Fruit fly (Drosophila melanogaster) whole organism, embryonic: ENCODE data around the gene bun.

Experiments
- ATbp ChIP-seq: fragments of 200-800 bp; sonication (Bioruptor generic); optimal IDR thresholded peaks from 2 replicates; lab custom pipeline; 2017; ENCODE audit warnings: missing biosample characterization, mild to moderate bottlenecking, missing genetic modification characterization, missing genetic modification reagents
- CG12071 ChIP-seq: fragments of 200-800 bp; sonication (Bioruptor generic); optimal IDR thresholded peaks from 3 replicates; lab custom pipeline; 2018; ENCODE audit warnings: missing biosample characterization, mild to moderate bottlenecking, missing genetic modification characterization
- CG12299 ChIP-seq: fragments of 200-800 bp; sonication (Bioruptor generic); optimal IDR thresholded peaks from 2 replicates; lab custom pipeline; 2018; ENCODE audit warnings: missing biosample characterization, mild to moderate bottlenecking, missing genetic modification characterization
- CG13775 ChIP-seq: fragments of 200-800 bp; sonication (Bioruptor generic); optimal IDR thresholded peaks from 3 replicates; lab custom pipeline; 2017; ENCODE audit warnings: missing biosample characterization, mild to moderate bottlenecking, missing genetic modification characterization
- CG15601 ChIP-seq: fragments of 200-800 bp; sonication (Bioruptor generic); optimal IDR thresholded peaks from 3 replicates; lab custom pipeline; 2019; ENCODE audit warnings: missing biosample characterization, mild to moderate bottlenecking, missing genetic modification characterization, moderate library complexity
- CG15696 ChIP-seq: fragments of 200-800 bp; sonication (Bioruptor generic); optimal IDR thresholded peaks from 2 replicates; lab custom pipeline; 2019; ENCODE audit warnings: missing biosample characterization, mild to moderate bottlenecking, missing genetic modification characterization, moderate library complexity
- CG17359 ChIP-seq: fragments of 200-800 bp; sonication (Bioruptor generic); optimal IDR thresholded peaks from 3 replicates; lab custom pipeline; 2018; ENCODE audit warnings: missing biosample characterization, mild to moderate bottlenecking, missing genetic modification characterization, moderate library complexity
- CG17568 ChIP-seq: fragments of 200-800 bp; sonication (Bioruptor generic); optimal IDR thresholded peaks from 2 replicates; lab custom pipeline; 2018; ENCODE audit warnings: missing biosample characterization, mild to moderate bottlenecking, missing genetic modification characterization, moderate library complexity
- CG1832 ChIP-seq: fragments of 200-800 bp; sonication (Bioruptor generic); optimal IDR thresholded peaks from 2 replicates; lab custom pipeline; 2017; ENCODE audit warnings: missing biosample characterization, mild to moderate bottlenecking, missing genetic modification characterization, inconsistent platforms
- CG18476 ChIP-seq: fragments of 200-800 bp; sonication (Bioruptor generic); optimal IDR thresholded peaks from 2 replicates; lab custom pipeline; 2016; ENCODE audit warnings: missing biosample characterization, mild to moderate bottlenecking, missing genetic modification characterization
- CG42726 ChIP-seq: fragments of 200-800 bp; sonication (Bioruptor generic); IDR thresholded peaks from 2 replicates; pipeline ENCODE4 v1.3.6; 2022; ENCODE audit warnings: missing biosample characterization, missing genetic modification characterization; ENCODE audit not compliant: partially characterized antibody
- CG5245 ChIP-seq: fragments of 200-800 bp; sonication (Bioruptor generic); optimal IDR thresholded peaks from 3 replicates; lab custom pipeline; 2016; ENCODE audit warnings: missing biosample characterization, missing genetic modification characterization
- CG7271 ChIP-seq: fragments of 200-800 bp; sonication (Bioruptor generic); optimal IDR thresholded peaks from 2 replicates; lab custom pipeline; 2018; ENCODE audit warnings: missing biosample characterization, mild to moderate bottlenecking, missing genetic modification characterization, moderate library complexity
- CG9215 ChIP-seq: fragments of 200-800 bp; sonication (Bioruptor generic); IDR thresholded peaks from 2 replicates; pipeline ENCODE4 v1.3.6; 2022; ENCODE audit warnings: missing biosample characterization, missing genetic modification characterization
- CG9609 ChIP-seq: fragments of 200-800 bp; sonication (Bioruptor generic); optimal IDR thresholded peaks from 3 replicates; lab custom pipeline; 2016; ENCODE audit warnings: missing biosample characterization, missing genetic modification characterization
- D ChIP-seq, 2 experiments: fragments of 200-800 bp in 1 of 2; fragments of >200 bp in 1 of 2; sonication (Bioruptor generic) in 1 of 2; optimal IDR thresholded peaks; 2 replicates in 1 of 2; 3 replicates in 1 of 2; lab custom pipeline; 2017; ENCODE audit warnings: mild to moderate bottlenecking in 1 of 2, missing biosample characterization in 1 of 2, missing genetic modification characterization in 1 of 2, missing genetic modification reagents in 1 of 2
- Dad ChIP-seq: fragments of 200-800 bp; sonication (Bioruptor generic); optimal IDR thresholded peaks from 3 replicates; lab custom pipeline; 2016; ENCODE audit warnings: missing biosample characterization, missing genetic modification characterization
- Drgx ChIP-seq: fragments of 200-800 bp; sonication (Bioruptor generic); IDR thresholded peaks from 2 replicates; pipeline ENCODE4 v1.3.6; 2022; ENCODE audit warnings: missing biosample characterization, missing genetic modification characterization
- E2f2 ChIP-seq: fragments of 200-800 bp; sonication (Bioruptor generic); IDR thresholded peaks from 2 replicates; pipeline ENCODE4 v1.3.6; 2022; ENCODE audit warnings: missing biosample characterization, missing genetic modification characterization
- Hand ChIP-seq: fragments of 200-800 bp; sonication (Bioruptor generic); optimal IDR thresholded peaks from 2 replicates; lab custom pipeline; 2017; ENCODE audit warnings: mild to moderate bottlenecking, missing biosample characterization, missing genetic modification reagents, missing genetic modification characterization
- Hey ChIP-seq: fragments of 200-800 bp; sonication (Bioruptor generic); optimal IDR thresholded peaks from 3 replicates; lab custom pipeline; 2018; ENCODE audit warnings: missing biosample characterization, mild to moderate bottlenecking, missing genetic modification characterization
- Jarid2 ChIP-seq: fragments of 200-800 bp; sonication (Bioruptor generic); optimal IDR thresholded peaks from 3 replicates; lab custom pipeline; 2017; ENCODE audit warnings: mild to moderate bottlenecking, missing biosample characterization, missing genetic modification reagents, missing genetic modification characterization
- Mrtf ChIP-seq: fragments of 200-800 bp; sonication (Bioruptor generic); IDR thresholded peaks from 3 replicates; pipeline ENCODE4 v1.3.6; 2022; ENCODE audit warnings: missing biosample characterization, missing genetic modification characterization
- NC2α ChIP-seq: fragments of 200-800 bp; sonication (Bioruptor generic); optimal IDR thresholded peaks from 2 replicates; lab custom pipeline; 2016; ENCODE audit warnings: missing biosample characterization, missing genetic modification characterization
- Opbp ChIP-seq: fragments of 200-800 bp; sonication (Bioruptor generic); IDR thresholded peaks from 3 replicates; pipeline ENCODE4 v1.3.6; 2022; ENCODE audit warnings: missing biosample characterization, missing genetic modification characterization; ENCODE audit not compliant: partially characterized antibody
- Optix ChIP-seq: fragments of 200-800 bp; sonication (Bioruptor generic); IDR thresholded peaks from 3 replicates; pipeline ENCODE4 v1.3.6; 2022; ENCODE audit warnings: missing biosample characterization, missing genetic modification characterization
- Sry-δ ChIP-seq: fragments of 200-800 bp; sonication (Bioruptor generic); optimal IDR thresholded peaks from 2 replicates; lab custom pipeline; 2016; ENCODE audit warnings: missing biosample characterization, missing genetic modification characterization
- abd-A ChIP-seq: fragments of 200-800 bp; sonication (Bioruptor generic); optimal IDR thresholded peaks from 3 replicates; lab custom pipeline; 2019; ENCODE audit warnings: missing biosample characterization, mild to moderate bottlenecking, missing genetic modification characterization, moderate library complexity
- ash1 ChIP-seq: fragments of 200-800 bp; sonication (Bioruptor generic); optimal IDR thresholded peaks from 2 replicates; lab custom pipeline; 2018; ENCODE audit warnings: missing biosample characterization, mild to moderate bottlenecking, missing genetic modification characterization
- btn ChIP-seq: fragments of 200-800 bp; sonication (Bioruptor generic); optimal IDR thresholded peaks from 2 replicates; lab custom pipeline; 2016; ENCODE audit warnings: missing biosample characterization, missing genetic modification characterization
- cwo ChIP-seq: fragments of 200-800 bp; sonication (Bioruptor generic); optimal IDR thresholded peaks from 3 replicates; lab custom pipeline; 2017; ENCODE audit warnings: missing biosample characterization, missing genetic modification characterization, mild to moderate bottlenecking, moderate library complexity, missing genetic modification reagents
- dimm ChIP-seq: fragments of 200-800 bp; sonication (Bioruptor generic); IDR thresholded peaks from 2 replicates; pipeline ENCODE4 v1.3.6; 2022; ENCODE audit warnings: missing biosample characterization, missing genetic modification characterization
- dmrt11E ChIP-seq: fragments of 200-800 bp; sonication (Bioruptor generic); optimal IDR thresholded peaks from 3 replicates; lab custom pipeline; 2018; ENCODE audit warnings: missing biosample characterization, mild to moderate bottlenecking, missing genetic modification characterization, moderate library complexity
- gcm ChIP-seq: fragments of 200-800 bp; sonication (Bioruptor generic); optimal IDR thresholded peaks from 2 replicates; lab custom pipeline; 2019; ENCODE audit warnings: missing biosample characterization, mild to moderate bottlenecking, missing genetic modification characterization, moderate library complexity
- gem ChIP-seq: fragments of 200-800 bp; sonication (Bioruptor generic); optimal IDR thresholded peaks from 2 replicates; lab custom pipeline; 2019; ENCODE audit warnings: missing biosample characterization, mild to moderate bottlenecking, missing genetic modification characterization, moderate library complexity
- gfzf ChIP-seq: fragments of 200-800 bp; sonication (Bioruptor generic); optimal IDR thresholded peaks from 2 replicates; lab custom pipeline; 2016; ENCODE audit warnings: missing biosample characterization, mild to moderate bottlenecking, missing genetic modification characterization, moderate library complexity
- hbn ChIP-seq: fragments of 200-800 bp; sonication (Bioruptor generic); IDR thresholded peaks from 2 replicates; pipeline ENCODE4 v1.3.6; 2022; ENCODE audit warnings: missing biosample characterization, missing genetic modification characterization; ENCODE audit not compliant: partially characterized antibody
- knrl ChIP-seq: fragments of 200-800 bp; sonication (Bioruptor generic); IDR thresholded peaks from 3 replicates; pipeline ENCODE4 v1.3.6; 2022; ENCODE audit warnings: missing biosample characterization, missing genetic modification characterization; ENCODE audit not compliant: partially characterized antibody
- nau ChIP-seq: fragments of 200-800 bp; sonication (Bioruptor generic); optimal IDR thresholded peaks from 3 replicates; lab custom pipeline; 2017; ENCODE audit warnings: missing biosample characterization, mild to moderate bottlenecking, missing genetic modification characterization, missing genetic modification reagents
- nmo ChIP-seq: fragments of 200-800 bp; sonication (Bioruptor generic); optimal IDR thresholded peaks from 2 replicates; lab custom pipeline; 2018; ENCODE audit warnings: missing biosample characterization, mild to moderate bottlenecking, missing genetic modification characterization, moderate library complexity
- pho ChIP-seq: fragments of 200-800 bp; sonication (Bioruptor generic); optimal IDR thresholded peaks from 2 replicates; lab custom pipeline; 2016; ENCODE audit warnings: missing biosample characterization, missing genetic modification characterization
- pnt ChIP-seq: fragments of 200-800 bp; sonication (Bioruptor generic); optimal IDR thresholded peaks from 3 replicates; lab custom pipeline; 2016; ENCODE audit warnings: missing biosample characterization, missing genetic modification characterization
- slou ChIP-seq: fragments of 200-800 bp; sonication (Bioruptor generic); optimal IDR thresholded peaks from 3 replicates; lab custom pipeline; 2016; ENCODE audit warnings: missing biosample characterization, missing genetic modification characterization
- sna ChIP-seq: fragments of 200-800 bp; sonication (Bioruptor generic); IDR thresholded peaks from 2 replicates; pipeline ENCODE4 v1.3.6; 2022; ENCODE audit warnings: missing biosample characterization, missing genetic modification characterization; ENCODE audit not compliant: partially characterized antibody
- ssp ChIP-seq: fragments of 200-800 bp; sonication (Bioruptor generic); IDR thresholded peaks from 2 replicates; pipeline ENCODE4 v1.3.6; 2022; ENCODE audit warnings: missing biosample characterization, missing genetic modification characterization
- tgo ChIP-seq: fragments of 200-800 bp; sonication (Bioruptor generic); IDR thresholded peaks from 3 replicates; pipeline ENCODE4 v1.3.6; 2022; ENCODE audit warnings: missing biosample characterization, missing genetic modification characterization
- trh ChIP-seq: fragments of 200-800 bp; sonication (Bioruptor generic); optimal IDR thresholded peaks from 2 replicates; lab custom pipeline; 2016; ENCODE audit warnings: missing biosample characterization, missing genetic modification characterization
- ttk ChIP-seq: fragments of 200-800 bp; sonication (Bioruptor generic); IDR thresholded peaks from 2 replicates; pipeline ENCODE4 v2.1.2; 2022; ENCODE audit warnings: missing biosample characterization, missing genetic modification characterization
- twi ChIP-seq: fragments of 200-800 bp; optimal IDR thresholded peaks from 2 replicates; lab custom pipeline; 2019; ENCODE audit warnings: missing biosample characterization, mild to moderate bottlenecking, missing genetic modification characterization, moderate library complexity
- zen2 ChIP-seq: fragments of 200-800 bp; sonication (Bioruptor generic); IDR thresholded peaks from 3 replicates; pipeline ENCODE4 v1.3.6; 2022; ENCODE audit warnings: missing biosample characterization, missing genetic modification characterization; ENCODE audit not compliant: partially characterized antibody

The bun gene

DNA sequence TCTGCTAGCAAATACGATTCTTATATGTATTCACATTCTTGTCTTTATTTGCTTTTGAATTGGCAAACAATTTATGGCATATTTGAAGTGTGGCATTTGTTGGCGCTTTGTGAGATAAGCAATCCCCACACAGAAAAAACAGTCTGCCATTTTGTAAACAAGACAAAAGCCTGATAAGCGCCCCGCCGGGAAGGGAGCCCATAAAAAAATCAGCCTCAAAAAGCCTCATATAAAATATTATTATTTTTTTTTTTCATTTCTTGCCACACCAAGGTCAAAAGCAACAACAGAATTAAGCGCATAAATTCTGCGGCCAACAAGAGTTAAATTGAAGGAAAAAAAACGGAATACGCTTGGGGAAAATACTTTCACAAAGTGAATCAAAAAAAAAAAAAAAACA lies 71.1 kb downstream of the bun start (continued):
- TF ChIP-seq Opbp (GFP tag; lab: Robert Waterston, UW) = no peak
- no peak for TF ChIP-seq NC2α (GFP tag; lab: Kevin White, UChicago)
- TF ChIP-seq CG12071 (GFP tag; lab: Kevin White, UChicago) = peak; percentile 68
- peak; percentile 16 for TF ChIP-seq Hey
- TF ChIP-seq CG15601 = no peak
- TF ChIP-seq dmrt11E = no peak
- TF ChIP-seq knrl (GFP tag; lab: Robert Waterston, UW) = no peak
- TF ChIP-seq CG12299 = no peak
- TF ChIP-seq CG15696 = peak; percentile 7
- no peak for TF ChIP-seq ttk (GFP tag; lab: Robert Waterston, UW)
- peak; percentile 55 for TF ChIP-seq ash1
- TF ChIP-seq Drgx = no peak
- TF ChIP-seq ssp (GFP tag; lab: Robert Waterston, UW) = no peak
- peak; percentile 10 for TF ChIP-seq Jarid2 (GFP tag; lab: Kevin White, UChicago)
- no peak for TF ChIP-seq dimm (GFP tag; lab: Robert Waterston, UW)
- TF ChIP-seq zen2 (GFP tag; lab: Robert Waterston, UW) = no peak
- no peak for TF ChIP-seq CG13775 (GFP tag; lab: Kevin White, UChicago)
- TF ChIP-seq btn (GFP tag; lab: Kevin White, UChicago) = no peak
- TF ChIP-seq CG5245 (GFP tag; lab: Kevin White, UChicago) = no peak
- peak; percentile 30 for TF ChIP-seq cwo (GFP tag; lab: Kevin White, UChicago)
- TF ChIP-seq Optix (GFP tag; lab: Robert Waterston, UW) = no peak
- TF ChIP-seq Mrtf (GFP tag; lab: Robert Waterston, UW) = no peak
- no peak for TF ChIP-seq E2f2 (GFP tag; lab: Robert Waterston, UW)
- TF ChIP-seq nmo (GFP tag; lab: Kevin White, UChicago) = no peak
- TF ChIP-seq hbn (GFP tag; lab: Robert Waterston, UW) = no peak
- no peak for TF ChIP-seq pho
- TF ChIP-seq gfzf = no peak
- TF ChIP-seq CG1832 (GFP tag; lab: Kevin White, UChicago) = no peak
- no peak for TF ChIP-seq tgo (GFP tag; lab: Robert Waterston, UW)
- peak; percentile 34 for TF ChIP-seq abd-A (tag; lab: Kevin White, UChicago)
- no peak for TF ChIP-seq CG42726
- peak; percentile 7 for TF ChIP-seq Hand (GFP tag; lab: Kevin White, UChicago)
- TF ChIP-seq gcm (GFP tag; lab: Kevin White, UChicago) = no peak
- no peak for TF ChIP-seq sna (GFP tag; lab: Robert Waterston, UW)
- TF ChIP-seq gem (tag; lab: Kevin White, UChicago) = peak; percentile 26
- peak; percentile 64 for TF ChIP-seq CG17568 (GFP tag; lab: Kevin White, UChicago)
- TF ChIP-seq pnt (GFP tag; lab: Kevin White, UChicago) = no peak
- peak; percentile 43 for TF ChIP-seq nau (GFP tag; lab: Kevin White, UChicago)
- TF ChIP-seq CG18476 (GFP tag; lab: Kevin White, UChicago) = no peak
- TF ChIP-seq CG7271 (tag; lab: Kevin White, UChicago) = no peak
- no peak for TF ChIP-seq twi
- TF ChIP-seq Sry-δ (GFP tag; lab: Kevin White, UChicago) = no peak
- TF ChIP-seq CG9215 = no peak
- no peak for TF ChIP-seq Dad (GFP tag; lab: Kevin White, UChicago)
- TF ChIP-seq ATbp (GFP tag; lab: Kevin White, UChicago) = peak; percentile 39
- TF ChIP-seq trh (GFP tag; lab: Kevin White, UChicago) = no peak
- TF ChIP-seq CG9609 (GFP tag; lab: Kevin White, UChicago) = no peak
- no peak for TF ChIP-seq slou
- TF ChIP-seq D (optimal IDR thresholded peaks at IDR 0.05; lab: Kevin White, UChicago) = no peak
- no peak for TF ChIP-seq D (GFP tag; optimal IDR thresholded peaks at IDR 0.05; lab: Kevin White, UChicago)
- TF ChIP-seq CG17359 (tag; lab: Kevin White, UChicago) = peak; percentile 29
